Fruit fly (Drosophila melanogaster): ENCODE measurements around the gene Smr.

DNA sequence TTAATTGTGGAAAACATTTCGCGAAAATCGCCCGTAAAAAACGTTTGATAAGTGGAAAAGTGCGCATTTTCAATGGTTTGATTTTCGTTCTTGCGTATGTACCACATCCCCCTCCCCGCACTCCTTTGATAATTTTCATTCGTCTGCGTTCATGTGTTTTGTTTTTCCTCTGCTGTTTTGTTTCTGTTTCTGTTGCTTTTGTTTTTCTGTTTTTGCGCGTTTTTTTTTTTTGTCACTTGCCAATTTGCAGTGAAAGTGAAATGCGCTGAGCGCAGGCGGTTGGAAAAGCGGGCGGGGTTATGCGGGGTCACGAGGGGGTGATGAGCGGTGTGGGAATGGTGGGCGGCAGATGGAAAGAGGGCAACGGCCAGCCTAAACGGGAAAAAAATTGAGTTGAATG, 878 bp upstream of the Smr start:
- TF ChIP-seq D1 (tag; optimal IDR thresholded peaks at IDR 0.05) (no peak), rn (GFP tag; IDR thresholded peaks at IDR 0.05) (peak; percentile 68; the same call in 1 of the 2 replicates)
